Fruit fly (Drosophila melanogaster) whole organism: Measurements from ENCODE around the gene bru2.

ENCODE experiments used
- EcR ChIP-seq, 2 experiments: fragments of >200 bp; optimal IDR thresholded peaks; 2 replicates each; lab custom pipeline; 2017; ENCODE audit warnings: missing biosample characterization in 2 of 2, missing genetic modification characterization in 2 of 2, missing genetic modification reagents in 2 of 2
- pan ChIP-seq: fragments of >200 bp; optimal IDR thresholded peaks from 2 replicates; lab custom pipeline; 2017
- psq ChIP-seq: fragments of >200 bp; optimal IDR thresholded peaks from 2 replicates; lab custom pipeline; 2017
- usp ChIP-seq: fragments of >200 bp; optimal IDR thresholded peaks from 2 replicates; lab custom pipeline; 2017; ENCODE audit warnings: missing biosample characterization, missing genetic modification characterization, mixed read lengths

dm6 chr2L:12404555-12405077 lies 60.6 kb downstream of the bru2 start:
- no peak for TF ChIP-seq psq (lab: Kevin White, UChicago)
- no peak for TF ChIP-seq usp (GFP tag; lab: Kevin White, UChicago)
- TF ChIP-seq pan (lab: Kevin White, UChicago) = no peak
- no peak for TF ChIP-seq EcR (GFP tag; optimal IDR thresholded peaks at IDR 0.05; lab: Kevin White, UChicago)
